Worm (Caenorhabditis elegans): ENCODE measurements around the gene bris-1.

DNA sequence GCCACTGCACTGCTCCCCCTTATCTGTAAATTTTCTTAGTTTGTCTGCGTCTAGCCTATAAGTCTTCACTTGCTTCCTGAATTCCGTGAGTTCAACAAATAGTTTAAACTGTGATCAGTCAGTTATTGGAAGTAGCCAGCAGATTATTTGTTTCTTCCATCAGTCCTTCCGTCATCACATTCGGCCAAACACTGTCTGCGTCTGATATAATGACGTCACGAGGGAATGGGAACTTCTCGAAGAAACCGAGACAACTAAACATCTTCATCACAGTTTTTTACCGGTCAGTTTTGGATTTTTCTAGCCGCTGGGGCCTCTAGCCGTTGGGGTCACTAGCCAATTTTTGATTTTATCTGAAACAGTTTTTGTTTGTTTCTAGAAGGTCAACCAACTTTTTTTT, 46.9 kb upstream of the bris-1 start:
- TF ChIP-seq egl-5 (tag; optimal IDR thresholded peaks at IDR 0.05) (no peak), ama-1 (optimal IDR thresholded peaks at IDR 0.05) (no peak), ZK546.5 (tag; optimal IDR thresholded peaks at IDR 0.05) (no peak), nhr-76 (tag; optimal IDR thresholded peaks at IDR 0.05) (no peak), pqm-1 (tag; optimal IDR thresholded peaks at IDR 0.05) (peak; percentile 30)
